Fruit fly (Drosophila melanogaster) whole organism, embryonic: ENCODE measurements around the gene CG5509.

ENCODE experiments used
- B-H1 ChIP-seq: fragments of 200-800 bp; sonication (Bioruptor generic); IDR thresholded peaks from 3 replicates; pipeline ENCODE4 v1.3.6; 2022; ENCODE audit warnings: missing biosample characterization, missing genetic modification characterization
- BEAF-32 ChIP-seq: fragments of 200-800 bp; sonication (Bioruptor generic); optimal IDR thresholded peaks from 3 replicates; lab custom pipeline; 2017; ENCODE audit warnings: missing biosample characterization, missing genetic modification characterization, mild to moderate bottlenecking, moderate library complexity, missing genetic modification reagents
- CG1024 ChIP-seq: fragments of 200-800 bp; sonication (Bioruptor generic); IDR thresholded peaks from 2 replicates; pipeline ENCODE4 v1.3.6; 2022; ENCODE audit warnings: missing biosample characterization, missing genetic modification characterization
- CG10959 ChIP-seq: fragments of 200-800 bp; sonication (Bioruptor generic); IDR thresholded peaks from 2 replicates; pipeline ENCODE4 v1.3.6; 2022; ENCODE audit warnings: missing biosample characterization, missing genetic modification characterization
- CG10979 ChIP-seq: fragments of 200-800 bp; sonication (Bioruptor generic); optimal IDR thresholded peaks from 2 replicates; lab custom pipeline; 2018; ENCODE audit warnings: missing biosample characterization, mild to moderate bottlenecking, missing genetic modification characterization, moderate library complexity
- CG11093 ChIP-seq: fragments of 200-800 bp; sonication (Bioruptor generic); IDR thresholded peaks from 3 replicates; pipeline ENCODE4 v1.3.6; 2022; ENCODE audit warnings: missing biosample characterization, missing genetic modification characterization
- CG12299 ChIP-seq: fragments of 200-800 bp; sonication (Bioruptor generic); optimal IDR thresholded peaks from 2 replicates; lab custom pipeline; 2018; ENCODE audit warnings: missing biosample characterization, mild to moderate bottlenecking, missing genetic modification characterization
- CG30431 ChIP-seq: fragments of 200-800 bp; sonication (Bioruptor generic); optimal IDR thresholded peaks from 2 replicates; lab custom pipeline; 2017; ENCODE audit warnings: missing biosample characterization, missing genetic modification characterization
- CG31224 ChIP-seq: fragments of 200-800 bp; sonication (Bioruptor generic); IDR thresholded peaks from 2 replicates; pipeline ENCODE4 v1.3.6; 2022; ENCODE audit warnings: missing biosample characterization, missing genetic modification characterization
- CG31388 ChIP-seq: fragments of 200-800 bp; sonication (Bioruptor generic); optimal IDR thresholded peaks from 2 replicates; lab custom pipeline; 2016; ENCODE audit warnings: missing biosample characterization, missing genetic modification characterization
- CG34422 ChIP-seq: fragments of 200-800 bp; sonication (Bioruptor generic); IDR thresholded peaks from 3 replicates; pipeline ENCODE4 v1.3.6; 2022; ENCODE audit warnings: missing biosample characterization, missing genetic modification characterization
- CG4282 ChIP-seq: fragments of 200-800 bp; sonication (Bioruptor generic); optimal IDR thresholded peaks from 2 replicates; lab custom pipeline; 2016; ENCODE audit warnings: missing biosample characterization, missing genetic modification characterization
- CG6272 ChIP-seq: fragments of 200-800 bp; sonication (Bioruptor generic); IDR thresholded peaks from 2 replicates; pipeline ENCODE4 v1.3.6; 2022; ENCODE audit warnings: missing biosample characterization, missing genetic modification characterization
- CG6654 ChIP-seq: fragments of 200-800 bp; sonication (Bioruptor generic); optimal IDR thresholded peaks from 2 replicates; lab custom pipeline; 2017; ENCODE audit warnings: missing biosample characterization, mild to moderate bottlenecking, missing genetic modification characterization
- CG6791 ChIP-seq: fragments of 200-800 bp; sonication (Bioruptor generic); IDR thresholded peaks from 3 replicates; pipeline ENCODE4 v1.3.6; 2022; ENCODE audit warnings: missing biosample characterization, missing genetic modification characterization; ENCODE audit not compliant: partially characterized antibody
- CG7928 ChIP-seq: fragments of 200-800 bp; sonication (Bioruptor generic); optimal IDR thresholded peaks from 2 replicates; lab custom pipeline; 2017; ENCODE audit warnings: missing biosample characterization, mild to moderate bottlenecking, missing genetic modification characterization
- Camta ChIP-seq: fragments of 200-800 bp; sonication (Bioruptor generic); optimal IDR thresholded peaks from 2 replicates; lab custom pipeline; 2016; ENCODE audit warnings: missing biosample characterization, missing genetic modification characterization
- D19A ChIP-seq: fragments of 200-800 bp; optimal IDR thresholded peaks from 3 replicates; lab custom pipeline; 2019; ENCODE audit warnings: missing biosample characterization, mild to moderate bottlenecking, missing genetic modification characterization, moderate library complexity
- Doc3 ChIP-seq: fragments of 200-800 bp; sonication (Bioruptor generic); IDR thresholded peaks from 3 replicates; pipeline ENCODE4 v1.3.6; 2022; ENCODE audit warnings: missing biosample characterization, missing genetic modification characterization; ENCODE audit not compliant: partially characterized antibody
- Eip74EF ChIP-seq, 2 experiments: fragments of 200-800 bp in 1 of 2; fragments of >200 bp in 1 of 2; sonication (Bioruptor generic) in 1 of 2; optimal IDR thresholded peaks; 2 replicates each; lab custom pipeline; 2017 to 2019; ENCODE audit warnings: missing biosample characterization in 2 of 2, missing genetic modification characterization in 2 of 2, mild to moderate bottlenecking in 1 of 2, moderate library complexity in 1 of 2
- Elba2 ChIP-seq: fragments of 200-800 bp; sonication (Bioruptor generic); optimal IDR thresholded peaks from 3 replicates; lab custom pipeline; 2016; ENCODE audit warnings: missing biosample characterization, missing genetic modification characterization
- Hmr ChIP-seq: fragments of 200-800 bp; sonication (Bioruptor generic); optimal IDR thresholded peaks from 3 replicates; lab custom pipeline; 2017; ENCODE audit warnings: mild to moderate bottlenecking, missing biosample characterization, missing genetic modification reagents, missing genetic modification characterization
- Hr3 ChIP-seq: fragments of 200-800 bp; sonication (Bioruptor generic); optimal IDR thresholded peaks from 3 replicates; lab custom pipeline; 2016; ENCODE audit warnings: missing biosample characterization, missing genetic modification characterization
- Nf-YA ChIP-seq: fragments of 200-800 bp; sonication (Bioruptor generic); IDR thresholded peaks from 2 replicates; pipeline ENCODE4 v1.3.6; 2022; ENCODE audit warnings: missing biosample characterization, missing genetic modification characterization
- Nf-YB ChIP-seq: fragments of 200-800 bp; sonication (Bioruptor generic); optimal IDR thresholded peaks from 3 replicates; lab custom pipeline; 2019; ENCODE audit warnings: missing biosample characterization, mild to moderate bottlenecking, missing genetic modification characterization, moderate library complexity
- Opbp ChIP-seq: fragments of 200-800 bp; sonication (Bioruptor generic); IDR thresholded peaks from 3 replicates; pipeline ENCODE4 v1.3.6; 2022; ENCODE audit warnings: missing biosample characterization, missing genetic modification characterization; ENCODE audit not compliant: partially characterized antibody
- TFAM ChIP-seq: fragments of 200-800 bp; sonication (Bioruptor generic); optimal IDR thresholded peaks from 2 replicates; lab custom pipeline; 2017; ENCODE audit warnings: missing biosample characterization, missing genetic modification characterization, inconsistent platforms
- Tbp ChIP-seq: fragments of >200 bp; optimal IDR thresholded peaks from 2 replicates; lab custom pipeline; 2018; ENCODE audit warnings: missing biosample characterization, missing genetic modification characterization
- YL-1 ChIP-seq: fragments of 200-800 bp; sonication (Bioruptor generic); optimal IDR thresholded peaks from 3 replicates; lab custom pipeline; 2017; ENCODE audit warnings: missing biosample characterization, mild to moderate bottlenecking, missing genetic modification characterization
- az2 ChIP-seq: fragments of 200-800 bp; sonication (Bioruptor generic); optimal IDR thresholded peaks from 3 replicates; lab custom pipeline; 2016; ENCODE audit warnings: missing biosample characterization, missing genetic modification characterization
- croc ChIP-seq: fragments of 200-800 bp; sonication (Bioruptor generic); conservative IDR thresholded peaks from 3 replicates; pipeline ENCODE4 v1.3.6; 2022; ENCODE audit warnings: missing biosample characterization, missing genetic modification characterization
- emc ChIP-seq: fragments of 200-800 bp; sonication (Bioruptor generic); optimal IDR thresholded peaks from 2 replicates; lab custom pipeline; 2016; ENCODE audit warnings: missing biosample characterization, missing genetic modification characterization
- ftz-f1 ChIP-seq: fragments of 200-800 bp; sonication (Bioruptor generic); optimal IDR thresholded peaks from 2 replicates; lab custom pipeline; 2016; ENCODE audit warnings: missing biosample characterization, missing genetic modification characterization
- grau ChIP-seq: fragments of 200-800 bp; optimal IDR thresholded peaks from 3 replicates; lab custom pipeline; 2019; ENCODE audit warnings: missing biosample characterization, mild to moderate bottlenecking, missing genetic modification characterization, moderate library complexity
- grn ChIP-seq: fragments of 200-800 bp; sonication (Bioruptor generic); optimal IDR thresholded peaks from 3 replicates; lab custom pipeline; 2017; ENCODE audit warnings: missing biosample characterization, missing genetic modification characterization
- gsb-n ChIP-seq: fragments of 200-800 bp; sonication (Bioruptor generic); optimal IDR thresholded peaks from 3 replicates; lab custom pipeline; 2018; ENCODE audit warnings: missing biosample characterization, mild to moderate bottlenecking, missing genetic modification characterization
- ham ChIP-seq: fragments of 200-800 bp; sonication (Bioruptor generic); IDR thresholded peaks from 2 replicates; pipeline ENCODE4 v1.3.6; 2022; ENCODE audit warnings: missing biosample characterization, missing genetic modification characterization
- ind ChIP-seq: fragments of 200-800 bp; sonication (Bioruptor generic); optimal IDR thresholded peaks from 3 replicates; lab custom pipeline; 2016; ENCODE audit warnings: missing biosample characterization, missing genetic modification characterization
- insv ChIP-seq, 2 experiments: fragments of 200-800 bp; sonication (Bioruptor generic); optimal IDR thresholded peaks; 3 replicates each; lab custom pipeline; 2016 to 2018; ENCODE audit warnings: missing biosample characterization in 2 of 2, missing genetic modification characterization in 2 of 2
- knrl ChIP-seq: fragments of 200-800 bp; sonication (Bioruptor generic); IDR thresholded peaks from 3 replicates; pipeline ENCODE4 v1.3.6; 2022; ENCODE audit warnings: missing biosample characterization, missing genetic modification characterization; ENCODE audit not compliant: partially characterized antibody
- ro ChIP-seq: fragments of 200-800 bp; sonication (Bioruptor generic); IDR thresholded peaks from 2 replicates; pipeline ENCODE4 v1.3.6; 2022; ENCODE audit warnings: missing biosample characterization, missing genetic modification characterization
- row ChIP-seq: fragments of 200-800 bp; sonication (Bioruptor generic); IDR thresholded peaks from 3 replicates; pipeline ENCODE4 v1.3.6; 2022; ENCODE audit warnings: missing biosample characterization, missing genetic modification characterization
- sd ChIP-seq: fragments of 200-800 bp; sonication (Bioruptor generic); optimal IDR thresholded peaks from 3 replicates; lab custom pipeline; 2018; ENCODE audit warnings: missing biosample characterization, mild to moderate bottlenecking, missing genetic modification characterization, moderate library complexity
- slp2 ChIP-seq: fragments of 200-800 bp; sonication (Bioruptor generic); optimal IDR thresholded peaks from 2 replicates; lab custom pipeline; 2016; ENCODE audit warnings: missing biosample characterization, missing genetic modification characterization
- sug ChIP-seq: fragments of 200-800 bp; optimal IDR thresholded peaks from 2 replicates; lab custom pipeline; 2019; ENCODE audit warnings: missing biosample characterization, mild to moderate bottlenecking, missing genetic modification characterization, moderate library complexity
- tna ChIP-seq: fragments of 200-800 bp; sonication (Bioruptor generic); IDR thresholded peaks from 2 replicates; pipeline ENCODE4 v1.3.6; 2022; ENCODE audit warnings: missing biosample characterization, missing genetic modification characterization; ENCODE audit not compliant: partially characterized antibody
- ttk ChIP-seq: fragments of 200-800 bp; sonication (Bioruptor generic); IDR thresholded peaks from 2 replicates; pipeline ENCODE4 v2.1.2; 2022; ENCODE audit warnings: missing biosample characterization, missing genetic modification characterization
- tx ChIP-seq: fragments of 200-800 bp; sonication (Bioruptor generic); optimal IDR thresholded peaks from 2 replicates; lab custom pipeline; 2016; ENCODE audit warnings: missing biosample characterization, missing genetic modification characterization
- usp ChIP-seq: fragments of >200 bp; optimal IDR thresholded peaks from 2 replicates; lab custom pipeline; 2017; ENCODE audit warnings: missing biosample characterization, missing genetic modification characterization
- wek ChIP-seq: fragments of 200-800 bp; sonication (Bioruptor generic); optimal IDR thresholded peaks from 3 replicates; lab custom pipeline; 2018; ENCODE audit warnings: missing biosample characterization, mild to moderate bottlenecking, missing genetic modification characterization, moderate library complexity
- zen2 ChIP-seq: fragments of 200-800 bp; sonication (Bioruptor generic); IDR thresholded peaks from 3 replicates; pipeline ENCODE4 v1.3.6; 2022; ENCODE audit warnings: missing biosample characterization, missing genetic modification characterization; ENCODE audit not compliant: partially characterized antibody
- zfh2 ChIP-seq: fragments of 200-800 bp; sonication (Bioruptor generic); optimal IDR thresholded peaks from 2 replicates; lab custom pipeline; 2016; ENCODE audit warnings: missing biosample characterization, missing genetic modification characterization

Gene CG5509

dm6 chr3R:12408160-12408559 is 44.1 kb upstream of the CG5509 start, which contains the start of gene CG5196 (continued):
- peak; percentile 30 for TF ChIP-seq sd (tag; lab: Kevin White, UChicago)
- TF ChIP-seq CG30431 (GFP tag; lab: Kevin White, UChicago): no peak
- no peak for TF ChIP-seq slp2
- no peak for TF ChIP-seq Hr3 (GFP tag; lab: Kevin White, UChicago)
- TF ChIP-seq CG34422 (GFP tag; lab: Robert Waterston, UW): peak; percentile 84; the same call in 2 of the 3 replicates
- TF ChIP-seq tna: peak; percentile 52
- TF ChIP-seq Camta (GFP tag; lab: Kevin White, UChicago): no peak
- TF ChIP-seq BEAF-32 (GFP tag; lab: Kevin White, UChicago): peak; percentile 73
- TF ChIP-seq grau (tag; lab: Kevin White, UChicago): peak; percentile 31
- TF ChIP-seq Hmr: peak; percentile 41
- peak; percentile 20 for TF ChIP-seq gsb-n
- TF ChIP-seq ham (GFP tag; lab: Robert Waterston, UW): no peak
- peak; percentile 50 for TF ChIP-seq YL-1 (GFP tag; lab: Kevin White, UChicago)
- no peak for TF ChIP-seq CG31224 (GFP tag; lab: Robert Waterston, UW)
- TF ChIP-seq zfh2: no peak
- peak; percentile 24 for TF ChIP-seq CG12299 (tag; lab: Kevin White, UChicago)
- peak; percentile 66 for TF ChIP-seq knrl (GFP tag; lab: Robert Waterston, UW)
- no peak for TF ChIP-seq CG31388 (GFP tag; lab: Kevin White, UChicago)
- TF ChIP-seq CG11093 (GFP tag; lab: Robert Waterston, UW): no peak
- no peak for TF ChIP-seq ftz-f1 (GFP tag; lab: Kevin White, UChicago)
- peak; percentile 79 for TF ChIP-seq CG6791 (GFP tag; lab: Robert Waterston, UW)
- TF ChIP-seq usp: no peak
- TF ChIP-seq croc (GFP tag; lab: Robert Waterston, UW): no peak
- no peak for TF ChIP-seq TFAM (GFP tag; lab: Kevin White, UChicago)
- TF ChIP-seq wek (GFP tag; lab: Kevin White, UChicago): peak; percentile 9
- peak; percentile 1 for TF ChIP-seq D19A
- peak; percentile 74 for TF ChIP-seq zen2
- no peak for TF ChIP-seq Elba2 (GFP tag; lab: Kevin White, UChicago)
- peak; percentile 51 for TF ChIP-seq sug (tag; lab: Kevin White, UChicago)
- no peak for TF ChIP-seq Nf-YA (GFP tag; lab: Robert Waterston, UW)
- TF ChIP-seq tx (GFP tag; lab: Kevin White, UChicago): no peak
- no peak for TF ChIP-seq CG1024 (GFP tag; lab: Robert Waterston, UW)
- no peak for TF ChIP-seq B-H1
- peak; percentile 74 for TF ChIP-seq row
- peak; percentile 49; the same call in 2 of the 3 replicates for TF ChIP-seq Doc3 (GFP tag; lab: Robert Waterston, UW)
- no peak for TF ChIP-seq ttk (GFP tag; lab: Robert Waterston, UW)
- TF ChIP-seq emc (GFP tag; lab: Kevin White, UChicago): no peak
- peak; percentile 95 for TF ChIP-seq CG6654 (GFP tag; lab: Kevin White, UChicago)
- peak; percentile 7 for TF ChIP-seq CG7928
- peak; percentile 29 for TF ChIP-seq Nf-YB (GFP tag; lab: Kevin White, UChicago)
- TF ChIP-seq az2 (GFP tag; lab: Kevin White, UChicago): no peak
- TF ChIP-seq CG10959 (GFP tag; lab: Robert Waterston, UW): no peak
- no peak for TF ChIP-seq ro
- TF ChIP-seq grn (GFP tag; lab: Kevin White, UChicago): no peak
- TF ChIP-seq CG4282 (GFP tag; lab: Kevin White, UChicago): no peak
- no peak for TF ChIP-seq Eip74EF (GFP tag; optimal IDR thresholded peaks at IDR 0.05; lab: Kevin White, UChicago)
- TF ChIP-seq ind: no peak
- peak in 1 of 2 experiments; percentile 53 for TF ChIP-seq insv (GFP tag; optimal IDR thresholded peaks at IDR 0.05; lab: Kevin White, UChicago)
- TF ChIP-seq Tbp (GFP tag; lab: Kevin White, UChicago): no peak
- TF ChIP-seq CG10979: peak; percentile 11
- TF ChIP-seq Opbp (GFP tag; lab: Robert Waterston, UW): peak; percentile 72
- no peak for TF ChIP-seq CG6272 (GFP tag; lab: Robert Waterston, UW)
